Fruit fly (Drosophila melanogaster): ENCODE data around the gene tin.

DNA sequence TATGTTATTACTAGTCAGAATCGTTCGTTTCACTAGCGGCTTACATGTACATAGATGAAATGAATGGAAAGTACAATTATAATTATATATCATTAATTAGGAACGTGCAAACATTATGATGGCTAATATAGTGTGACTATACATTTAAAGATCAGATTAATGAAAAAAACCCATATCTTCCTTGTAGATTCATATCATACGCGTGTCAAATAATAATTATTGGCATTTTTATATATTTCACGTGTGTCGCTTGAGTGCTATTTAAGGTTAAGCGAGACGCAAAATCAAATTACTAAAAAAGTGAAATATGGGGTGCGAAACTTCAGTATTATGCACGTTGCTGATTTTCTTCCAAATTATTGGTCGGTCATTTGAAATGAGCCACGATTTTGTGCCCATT, 28.4 kb downstream of the tin start, which contains the start of gene CheB93a:
- TF ChIP-seq CTCF (optimal IDR thresholded peaks at IDR 0.05) (no peak), CG8478 (optimal IDR thresholded peaks at IDR 0.05) (no peak)
